Worm (Caenorhabditis elegans) whole organism, mixed stage, embryonic: ENCODE data around the gene set-15.

ENCODE experiments used
- ceh-43 ChIP-seq: fragments of 200-800 bp; sonication (Bioruptor generic); optimal IDR thresholded peaks from 2 replicates; lab custom pipeline; 2018; ENCODE audit warnings: mild to moderate bottlenecking, missing genetic modification characterization, moderate library complexity, missing compliant biosample characterization
- nhr-12 ChIP-seq: fragments of 150-350 bp; optimal IDR thresholded peaks from 2 replicates; lab custom pipeline; 2014; ENCODE audit warnings: missing biosample characterization, missing genetic modification characterization
- nhr-237 ChIP-seq: fragments of 150-350 bp; optimal IDR thresholded peaks from 2 replicates; lab custom pipeline; 2014; ENCODE audit warnings: missing biosample characterization, missing genetic modification characterization
- snpc-4 ChIP-seq: fragments of 150-350 bp; optimal IDR thresholded peaks from 2 replicates; lab custom pipeline; 2014; ENCODE audit warnings: missing biosample characterization, missing genetic modification characterization
- tbx-8 ChIP-seq: fragments of 200-800 bp; sonication (Bioruptor generic); optimal IDR thresholded peaks from 2 replicates; lab custom pipeline; 2018; ENCODE audit warnings: mild to moderate bottlenecking, missing genetic modification characterization, moderate library complexity, missing compliant biosample characterization

ce11 chrIV:4811863-4812262 is 31.8 kb upstream of the set-15 start, which contains the start of gene srw-95:
- no peak for TF ChIP-seq nhr-237 (tag; lab: Kevin White, UChicago)
- no peak for TF ChIP-seq nhr-12 (tag; lab: Kevin White, UChicago)
- TF ChIP-seq ceh-43 (GFP tag; lab: Kevin White, UChicago) = no peak
- TF ChIP-seq snpc-4 (tag; lab: Kevin White, UChicago) = no peak
- TF ChIP-seq tbx-8 (GFP tag; lab: Kevin White, UChicago) = no peak
